Worm (Caenorhabditis elegans): ENCODE measurements around the gene del-2.

- no peak for TF ChIP-seq unc-39 (tag; optimal IDR thresholded peaks at IDR 0.05)
- TF ChIP-seq tbx-8 (GFP tag; optimal IDR thresholded peaks at IDR 0.05), result no peak
- no peak for TF ChIP-seq nhr-76 (tag; optimal IDR thresholded peaks at IDR 0.05)
- TF ChIP-seq lin-32 (GFP tag; optimal IDR thresholded peaks at IDR 0.05), result no peak
- TF ChIP-seq nhr-2 (tag; optimal IDR thresholded peaks at IDR 0.05), result no peak
- TF ChIP-seq nhr-12 (tag; optimal IDR thresholded peaks at IDR 0.05), result no peak
- no peak for TF ChIP-seq mep-1 (tag; optimal IDR thresholded peaks at IDR 0.05)
- no peak for TF ChIP-seq mls-2 (tag; optimal IDR thresholded peaks at IDR 0.05)
- TF ChIP-seq lsy-2 (tag; optimal IDR thresholded peaks at IDR 0.05), result no peak
Observed at ce11 chrIV:9632966-9633494, 8.8 kb downstream of the del-2 start.
